Worm (Caenorhabditis elegans) whole organism, L2 larva: ENCODE data around the gene srg-62.

Experiments
- C34F6.9 ChIP-seq: fragments of 150-350 bp; optimal IDR thresholded peaks from 2 replicates; lab custom pipeline; 2014; ENCODE audit warnings: missing biosample characterization, missing genetic modification characterization
- Y55F3AM.14 ChIP-seq: fragments of 200-800 bp; sonication (Bioruptor generic); optimal IDR thresholded peaks from 2 replicates; lab custom pipeline; 2018; ENCODE audit warnings: mild to moderate bottlenecking, missing genetic modification characterization, missing compliant biosample characterization
- ZK546.5 ChIP-seq: sonication (generic microtip); optimal IDR thresholded peaks from 2 replicates; lab custom pipeline; 2017; ENCODE audit warnings: missing biosample characterization, missing genetic modification characterization
- alr-1 ChIP-seq: fragments of 150-350 bp; optimal IDR thresholded peaks from 2 replicates; lab custom pipeline; 2014; ENCODE audit warnings: missing biosample characterization, missing genetic modification characterization
- ama-1 ChIP-seq: fragments of 150-350 bp; optimal IDR thresholded peaks from 2 replicates; lab custom pipeline; 2018; ENCODE audit warnings: inconsistent platforms
- crh-2 ChIP-seq: sonication (generic microtip); optimal IDR thresholded peaks from 2 replicates; lab custom pipeline; 2017; ENCODE audit warnings: missing biosample characterization, missing genetic modification characterization
- elt-1 ChIP-seq: fragments of 150-350 bp; optimal IDR thresholded peaks from 2 replicates; lab custom pipeline; 2014; ENCODE audit warnings: missing biosample characterization, missing genetic modification characterization
- elt-3 ChIP-seq: sonication (generic microtip); optimal IDR thresholded peaks from 2 replicates; lab custom pipeline; 2017; ENCODE audit warnings: missing biosample characterization, missing genetic modification characterization
- fos-1 ChIP-seq: fragments of 150-350 bp; optimal IDR thresholded peaks from 2 replicates; lab custom pipeline; 2014; ENCODE audit warnings: missing biosample characterization, missing genetic modification characterization
- gmeb-1 ChIP-seq: fragments of 150-350 bp; optimal IDR thresholded peaks from 2 replicates; lab custom pipeline; 2014; ENCODE audit warnings: missing biosample characterization, missing genetic modification characterization
- mab-5 ChIP-seq: fragments of 150-350 bp; optimal IDR thresholded peaks from 2 replicates; lab custom pipeline; 2014; ENCODE audit warnings: missing biosample characterization, missing genetic modification characterization
- nhr-11 ChIP-seq: fragments of 150-350 bp; optimal IDR thresholded peaks from 2 replicates; lab custom pipeline; 2014; ENCODE audit warnings: missing biosample characterization, missing genetic modification characterization
- nhr-129 ChIP-seq: fragments of 150-350 bp; optimal IDR thresholded peaks from 2 replicates; lab custom pipeline; 2014; ENCODE audit warnings: missing biosample characterization, missing genetic modification characterization
- nhr-21 ChIP-seq: fragments of 150-350 bp; optimal IDR thresholded peaks from 2 replicates; lab custom pipeline; 2014; ENCODE audit warnings: missing biosample characterization, missing genetic modification characterization
- sem-4 ChIP-seq: fragments of 150-350 bp; optimal IDR thresholded peaks from 2 replicates; lab custom pipeline; 2014; ENCODE audit warnings: missing biosample characterization, missing genetic modification reagents, missing genetic modification characterization
- skn-1 ChIP-seq: sonication (generic microtip); optimal IDR thresholded peaks from 2 replicates; lab custom pipeline; 2017; ENCODE audit warnings: missing biosample characterization, missing genetic modification characterization
- unc-62 ChIP-seq: fragments of 150-350 bp; optimal IDR thresholded peaks from 2 replicates; lab custom pipeline; 2014; ENCODE audit warnings: missing biosample characterization, missing genetic modification reagents, missing genetic modification characterization

The srg-62 gene

DNA sequence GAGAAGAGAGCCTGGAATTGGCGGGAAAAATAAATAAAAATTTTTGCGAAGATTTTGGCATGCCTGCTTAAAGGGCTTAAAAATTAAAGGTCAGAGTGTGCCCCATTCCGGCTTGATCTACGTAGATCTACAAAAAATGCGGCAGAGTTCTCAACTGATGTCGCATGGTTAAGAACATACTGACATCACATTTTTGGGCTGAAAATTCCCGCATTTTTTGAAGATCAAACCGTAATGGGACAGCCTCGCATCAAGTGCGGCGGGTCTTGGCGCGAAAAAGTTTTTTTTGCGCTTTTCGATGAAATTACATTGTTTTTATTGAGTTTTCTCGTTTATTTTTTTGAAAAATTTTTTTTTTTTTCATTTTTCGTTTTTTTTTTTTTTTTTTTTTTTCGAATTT is 51.2 kb downstream of the srg-62 start:
- TF ChIP-seq Y55F3AM.14 (no peak), fos-1 (tag; lab: Kevin White, UChicago) (no peak), crh-2 (tag; lab: Kevin White, UChicago) (no peak), sem-4 (tag; lab: Kevin White, UChicago) (no peak), nhr-129 (tag; lab: Kevin White, UChicago) (no peak), elt-3 (tag; lab: Kevin White, UChicago) (no peak), unc-62 (GFP tag; lab: Kevin White, UChicago) (no peak), nhr-11 (tag; lab: Kevin White, UChicago) (no peak), C34F6.9 (tag; lab: Kevin White, UChicago) (no peak), ZK546.5 (tag; lab: Kevin White, UChicago) (no peak), alr-1 (tag; lab: Kevin White, UChicago) (no peak), ama-1 (no peak), elt-1 (no peak), nhr-21 (tag; lab: Kevin White, UChicago) (no peak), mab-5 (tag; lab: Kevin White, UChicago) (no peak)
- TF ChIP-seq, all 48 proteins: peak for 0

DNA sequence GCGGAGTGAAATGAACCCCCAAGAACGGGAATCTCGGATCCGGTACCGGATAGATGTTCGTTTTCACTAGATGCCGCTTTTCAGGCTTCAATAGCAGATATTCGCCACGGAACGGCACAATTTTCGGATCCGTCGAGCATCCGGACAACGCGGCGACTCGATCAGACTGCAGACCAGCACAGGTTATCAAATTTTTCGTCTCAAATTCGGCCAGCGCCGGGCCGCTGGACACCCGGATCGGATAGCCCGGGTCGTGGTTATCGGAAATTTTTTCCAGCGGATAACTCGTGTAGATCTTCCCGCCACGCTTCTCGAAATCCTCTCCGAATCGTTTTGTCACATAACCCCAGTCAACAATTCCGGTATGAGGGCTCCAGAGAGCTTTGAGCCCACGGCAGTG is 51.7 kb downstream of the srg-62 start:
- TF ChIP-seq gmeb-1 (no peak), crh-2 (tag; lab: Kevin White, UChicago) (no peak), nhr-129 (tag; lab: Kevin White, UChicago) (no peak), skn-1 (no peak)
